Fruit fly (Drosophila melanogaster) whole organism, embryonic: Measurements from ENCODE around the gene RpS26.

Experiments used
- CG12299 ChIP-seq: fragments of 200-800 bp; sonication (Bioruptor generic); optimal IDR thresholded peaks from 2 replicates; lab custom pipeline; 2018; ENCODE audit warnings: missing biosample characterization, mild to moderate bottlenecking, missing genetic modification characterization
- CG1602 ChIP-seq: fragments of 200-800 bp; sonication (Bioruptor generic); optimal IDR thresholded peaks from 3 replicates; lab custom pipeline; 2016; ENCODE audit warnings: missing biosample characterization, missing genetic modification characterization
- CG17568 ChIP-seq: fragments of 200-800 bp; sonication (Bioruptor generic); optimal IDR thresholded peaks from 2 replicates; lab custom pipeline; 2018; ENCODE audit warnings: missing biosample characterization, mild to moderate bottlenecking, missing genetic modification characterization, moderate library complexity
- CG33213 ChIP-seq: fragments of 200-800 bp; sonication (Bioruptor generic); optimal IDR thresholded peaks from 3 replicates; lab custom pipeline; 2016; ENCODE audit warnings: missing biosample characterization, missing genetic modification characterization
- btn ChIP-seq: fragments of 200-800 bp; sonication (Bioruptor generic); optimal IDR thresholded peaks from 2 replicates; lab custom pipeline; 2016; ENCODE audit warnings: missing biosample characterization, missing genetic modification characterization
- crc ChIP-seq: fragments of 200-800 bp; sonication (Bioruptor generic); optimal IDR thresholded peaks from 2 replicates; lab custom pipeline; 2016; ENCODE audit warnings: missing biosample characterization, missing genetic modification characterization
- ranshi ChIP-seq: fragments of 200-800 bp; sonication (Bioruptor generic); IDR thresholded peaks from 2 replicates; pipeline ENCODE4 v1.3.6; 2022; ENCODE audit warnings: missing biosample characterization, missing genetic modification characterization

DNA sequence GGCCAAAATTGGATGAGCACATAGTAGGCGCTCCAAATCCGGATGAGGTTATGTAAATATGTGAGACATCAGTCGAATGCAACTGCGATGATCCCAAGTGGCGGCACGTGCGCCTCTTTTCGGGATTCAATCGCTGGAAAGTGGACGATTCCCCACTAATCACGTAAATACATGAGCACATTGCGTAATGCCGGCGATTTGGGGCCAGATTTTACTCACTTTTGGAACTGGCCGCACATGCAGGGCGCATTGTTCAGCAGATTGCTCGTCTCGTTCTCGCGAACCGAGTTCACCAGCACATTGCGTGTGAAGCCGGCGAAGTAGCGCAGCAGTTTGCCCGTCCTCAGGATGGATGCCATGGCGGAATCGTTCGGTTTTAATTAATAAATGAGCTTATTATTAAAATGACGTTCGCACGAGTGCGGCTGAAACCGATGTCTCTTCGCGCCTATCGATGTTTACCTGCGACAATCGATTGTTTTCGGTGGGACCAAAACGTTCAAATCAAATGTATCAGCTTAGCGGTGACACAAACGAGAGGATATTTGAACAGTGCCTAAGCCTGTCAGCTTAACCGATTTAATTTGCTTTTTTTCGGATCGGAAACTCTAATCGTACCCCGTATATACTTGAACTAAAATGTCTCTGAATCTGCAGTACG is 11.2 kb upstream of the RpS26 start, which contains the start of the genes bsf and Ntf-2r:
- TF ChIP-seq CG12299, result no peak
- no peak for TF ChIP-seq CG17568 (GFP tag; lab: Kevin White, UChicago)
- TF ChIP-seq btn (GFP tag; lab: Kevin White, UChicago), result no peak
- TF ChIP-seq CG1602 (GFP tag; lab: Kevin White, UChicago), result no peak
- TF ChIP-seq CG33213 (GFP tag; lab: Kevin White, UChicago), result no peak
- no peak for TF ChIP-seq crc
- TF ChIP-seq ranshi, result no peak
